Fruit fly (Drosophila melanogaster) whole organism: ENCODE results near the gene Enoph.

Experiments used
- CG8478 ChIP-seq: fragments of >200 bp; optimal IDR thresholded peaks from 2 replicates; lab custom pipeline; 2018; ENCODE audit warnings: inconsistent platforms
- Dll ChIP-seq: fragments of >200 bp; optimal IDR thresholded peaks from 2 replicates; lab custom pipeline; 2017
- EcR ChIP-seq, 2 experiments: fragments of >200 bp; optimal IDR thresholded peaks; 2 replicates each; lab custom pipeline; 2017; ENCODE audit warnings: missing biosample characterization in 2 of 2, missing genetic modification characterization in 2 of 2, missing genetic modification reagents in 2 of 2
- pan ChIP-seq: fragments of >200 bp; optimal IDR thresholded peaks from 2 replicates; lab custom pipeline; 2017
- psq ChIP-seq: fragments of >200 bp; optimal IDR thresholded peaks from 2 replicates; lab custom pipeline; 2017
- usp ChIP-seq: fragments of >200 bp; optimal IDR thresholded peaks from 2 replicates; lab custom pipeline; 2017; ENCODE audit warnings: missing biosample characterization, missing genetic modification characterization, mixed read lengths

Enoph gene

DNA sequence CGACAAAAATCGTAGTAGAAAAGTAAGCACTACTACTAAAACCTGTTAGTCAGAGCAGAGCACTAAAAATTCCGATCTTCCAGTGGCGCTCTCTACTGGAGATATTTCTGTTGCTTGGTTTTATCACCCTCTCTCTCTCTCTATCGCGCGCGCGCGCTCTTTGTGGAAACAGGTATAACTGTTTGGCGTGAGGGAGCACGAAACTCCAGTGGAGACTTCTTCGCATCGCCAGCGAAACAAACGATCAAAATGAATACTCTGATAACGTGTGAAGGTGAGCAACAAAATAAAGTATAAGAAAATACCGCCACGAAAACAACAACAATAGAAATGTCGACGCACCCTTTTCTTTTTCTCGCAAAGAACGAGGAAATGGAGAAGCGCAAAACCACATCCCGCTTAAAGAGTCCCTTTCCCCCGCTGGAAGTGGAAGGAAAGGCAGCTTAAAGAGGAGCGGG lies 40.1 kb downstream of the Enoph start:
- no peak for TF ChIP-seq Dll (lab: Kevin White, UChicago)
- TF ChIP-seq pan: no peak
- TF ChIP-seq CG8478: no peak
- no peak for TF ChIP-seq psq (lab: Kevin White, UChicago)
- TF ChIP-seq EcR (GFP tag; optimal IDR thresholded peaks at IDR 0.05; lab: Kevin White, UChicago): no peak
- no peak for TF ChIP-seq usp (GFP tag; lab: Kevin White, UChicago)

DNA sequence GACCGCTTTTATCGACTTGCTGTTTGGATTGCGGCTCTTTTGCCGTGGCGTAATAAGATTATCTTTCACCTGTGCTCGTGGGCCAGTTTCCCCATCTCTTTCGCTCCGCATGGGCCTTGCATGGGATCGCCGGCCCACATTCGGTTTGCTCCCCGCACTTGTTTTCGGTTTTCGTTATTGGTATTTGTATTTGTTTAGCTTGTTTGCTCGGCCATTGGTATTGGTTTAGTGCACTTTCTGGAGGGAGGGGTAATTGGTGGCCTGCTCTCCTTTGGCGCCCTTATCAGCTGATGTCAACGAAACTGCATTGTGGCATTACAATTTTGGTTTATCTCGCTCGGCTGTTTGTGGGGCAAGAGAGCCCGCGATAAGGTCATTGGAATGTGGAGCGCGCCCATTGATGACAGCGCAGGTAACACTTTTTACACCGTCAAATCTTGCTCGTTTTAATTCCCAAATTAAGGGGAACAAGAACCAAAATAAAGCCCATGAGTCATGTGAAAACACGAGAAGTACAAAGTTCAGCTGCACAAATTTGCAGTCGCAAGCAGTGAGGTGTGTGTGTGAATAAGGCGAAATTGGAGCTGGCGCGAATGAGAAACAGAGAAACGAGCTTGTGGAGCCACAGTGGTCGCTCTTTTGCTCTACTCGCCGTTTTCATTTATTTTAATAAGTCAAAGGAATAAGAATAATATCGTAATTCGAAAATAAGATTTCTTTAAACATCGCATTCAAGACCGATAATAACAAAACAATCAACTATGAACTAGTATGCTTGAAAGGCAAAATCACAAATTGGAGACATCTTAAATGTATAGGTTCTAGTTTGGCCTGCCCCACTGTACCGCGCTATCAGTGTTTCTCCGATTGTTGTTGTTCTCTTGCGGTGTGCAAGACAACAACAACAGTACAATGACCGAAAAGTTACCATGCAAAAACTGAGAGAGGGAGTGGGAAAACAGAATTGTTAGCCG lies 40.9 kb downstream of the Enoph start:
- no peak for TF ChIP-seq usp (GFP tag; lab: Kevin White, UChicago)
- peak in 1 of 2 experiments; percentile 30 for TF ChIP-seq EcR (GFP tag; optimal IDR thresholded peaks at IDR 0.05; lab: Kevin White, UChicago)
- no peak for TF ChIP-seq pan
- no peak for TF ChIP-seq CG8478

DNA sequence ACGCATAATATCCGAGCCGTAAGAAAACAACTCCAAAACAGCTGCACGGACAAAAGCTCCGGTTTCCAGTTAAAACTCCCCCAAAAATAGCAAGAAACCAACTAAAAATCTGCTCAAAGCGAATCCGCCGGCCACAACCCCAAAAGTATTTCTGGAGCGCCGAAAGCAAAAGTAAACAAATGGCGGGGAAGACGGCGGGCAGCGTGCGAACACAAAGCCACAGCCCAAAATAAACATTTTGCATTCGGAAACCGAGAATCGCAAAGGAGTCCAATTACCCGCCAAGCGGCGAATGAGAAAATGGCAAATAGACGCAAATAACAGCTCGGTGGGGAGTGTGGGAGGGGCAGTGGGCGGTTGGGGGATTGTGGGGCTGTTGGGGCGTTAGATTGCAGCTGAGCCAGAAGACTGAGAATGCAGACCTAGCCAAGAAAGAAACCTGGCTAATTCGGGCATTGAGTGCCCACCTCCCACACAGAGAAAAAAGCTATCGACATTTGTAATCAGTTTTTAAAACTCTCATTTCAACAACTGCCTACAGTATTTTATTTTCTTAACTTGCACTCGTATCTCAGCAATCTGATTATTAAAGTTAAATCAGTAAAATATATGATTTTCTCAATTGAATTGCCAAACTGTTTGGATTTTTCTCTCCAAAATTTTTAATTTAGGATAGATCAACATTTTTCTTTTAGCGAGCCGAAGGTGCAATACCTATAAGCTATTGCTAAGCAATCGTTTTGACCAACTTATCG lies 42.1 kb downstream of the Enoph start:
- TF ChIP-seq usp (GFP tag; lab: Kevin White, UChicago): no peak
- no peak for TF ChIP-seq EcR (GFP tag; optimal IDR thresholded peaks at IDR 0.05; lab: Kevin White, UChicago)
- no peak for TF ChIP-seq psq (lab: Kevin White, UChicago)
- TF ChIP-seq CG8478: no peak
- no peak for TF ChIP-seq Dll (lab: Kevin White, UChicago)
- no peak for TF ChIP-seq pan

DNA sequence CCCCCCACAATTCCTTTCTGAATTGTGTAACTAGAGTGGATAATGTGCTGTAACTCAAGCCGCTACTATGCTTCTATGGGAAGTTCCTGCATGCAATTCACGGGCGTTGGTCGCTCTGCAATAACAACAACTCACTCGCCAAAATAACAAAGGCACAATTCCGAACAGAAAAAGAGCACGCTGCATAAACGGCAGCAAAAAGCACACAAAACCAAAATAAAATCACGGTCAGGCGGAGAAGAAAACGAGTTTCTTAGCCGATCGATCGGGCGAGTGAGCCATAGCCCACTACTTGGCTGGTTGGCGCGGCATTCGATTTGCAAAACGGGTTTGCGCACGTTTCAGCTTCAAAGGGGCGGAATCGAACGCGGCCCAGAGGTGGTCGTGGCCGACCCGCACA lies 43.2 kb downstream of the Enoph start:
- no peak for TF ChIP-seq pan
- TF ChIP-seq Dll (lab: Kevin White, UChicago): no peak
- no peak for TF ChIP-seq EcR (GFP tag; optimal IDR thresholded peaks at IDR 0.05; lab: Kevin White, UChicago)
- no peak for TF ChIP-seq usp (GFP tag; lab: Kevin White, UChicago)
- TF ChIP-seq psq (lab: Kevin White, UChicago): no peak
- no peak for TF ChIP-seq CG8478

DNA sequence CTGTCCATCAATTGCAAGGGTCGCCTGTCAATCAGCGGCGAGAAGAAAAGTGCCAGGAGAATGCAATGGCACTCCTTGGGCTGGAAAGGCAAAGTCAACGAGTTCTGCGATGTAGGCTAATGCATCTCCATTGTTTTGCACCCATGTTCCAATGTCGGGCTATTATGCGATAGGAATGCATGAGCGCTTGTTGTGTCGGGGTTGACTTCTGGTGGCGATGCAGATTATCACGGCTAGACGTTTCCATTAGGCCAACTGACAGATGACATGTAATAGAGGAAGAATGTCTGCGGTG lies 43.8 kb downstream of the Enoph start:
- TF ChIP-seq CG8478: no peak
- no peak for TF ChIP-seq EcR (GFP tag; optimal IDR thresholded peaks at IDR 0.05; lab: Kevin White, UChicago)
- no peak for TF ChIP-seq Dll (lab: Kevin White, UChicago)
- TF ChIP-seq psq (lab: Kevin White, UChicago): no peak
- TF ChIP-seq pan: no peak
- TF ChIP-seq usp (GFP tag; lab: Kevin White, UChicago): no peak

DNA sequence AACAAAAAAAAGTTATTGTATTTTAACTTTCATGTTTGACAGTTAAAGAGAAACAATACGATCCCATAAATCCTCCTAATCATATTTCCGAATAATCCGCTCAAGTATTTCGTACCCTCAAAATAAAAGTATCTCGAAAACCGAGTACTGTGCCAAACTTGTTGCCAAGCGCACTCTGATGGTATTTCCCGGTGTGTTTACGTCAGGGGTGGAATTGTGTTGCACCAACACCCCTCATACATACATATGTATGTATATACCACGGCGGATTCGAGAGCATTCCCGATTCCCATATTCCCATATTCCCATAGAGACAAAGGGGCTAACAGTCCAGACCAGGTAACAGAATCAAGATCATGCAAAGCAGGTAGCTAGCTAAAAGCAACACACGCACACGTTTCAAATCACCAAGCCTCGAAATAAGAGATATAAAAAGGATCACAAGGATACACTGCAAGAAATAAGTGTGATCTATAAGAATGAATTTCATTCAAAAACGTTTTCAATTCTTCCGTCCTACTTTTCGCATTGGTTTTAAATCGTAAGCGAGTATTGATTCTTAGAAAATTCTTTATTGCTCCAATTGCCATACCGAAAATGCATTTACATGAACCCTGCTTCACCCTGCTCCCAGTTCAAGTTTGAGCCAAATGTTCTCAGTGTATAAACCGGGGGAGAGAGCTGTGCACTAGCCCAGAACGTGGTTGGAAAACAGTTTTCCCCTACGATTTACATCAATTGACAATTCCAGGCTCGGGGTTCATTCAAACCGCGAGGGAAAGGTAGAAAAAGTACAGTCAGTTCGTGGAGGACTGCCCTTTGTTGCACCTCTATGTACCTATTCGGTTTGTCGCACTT lies 44.4 kb downstream of the Enoph start:
- TF ChIP-seq pan (no peak), CG8478 (no peak), psq (lab: Kevin White, UChicago) (no peak), Dll (lab: Kevin White, UChicago) (no peak), usp (GFP tag; lab: Kevin White, UChicago) (no peak), EcR (GFP tag; optimal IDR thresholded peaks at IDR 0.05; lab: Kevin White, UChicago) (no peak)

DNA sequence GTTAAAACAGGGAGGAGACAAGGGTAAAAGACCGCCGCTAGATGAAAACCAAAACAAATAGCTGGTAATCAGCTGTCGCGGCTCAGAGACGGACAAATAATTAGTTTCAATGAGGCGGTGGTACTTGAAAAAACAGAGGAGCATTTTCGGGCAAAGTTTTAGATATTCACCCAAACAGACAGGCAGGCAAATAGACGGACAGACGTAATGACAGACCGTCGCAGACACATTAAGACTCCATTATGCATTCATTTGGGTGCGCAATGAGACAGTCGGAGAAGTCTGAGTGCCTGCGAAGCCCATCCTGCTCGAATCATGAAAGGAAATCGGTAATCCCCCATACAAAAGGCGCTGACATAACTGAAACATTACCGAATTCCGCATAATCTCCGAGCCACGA lies 45.1 kb downstream of the Enoph start:
- no peak for TF ChIP-seq psq (lab: Kevin White, UChicago)
- no peak for TF ChIP-seq EcR (GFP tag; optimal IDR thresholded peaks at IDR 0.05; lab: Kevin White, UChicago)
- TF ChIP-seq Dll (lab: Kevin White, UChicago): no peak
- no peak for TF ChIP-seq pan
- no peak for TF ChIP-seq CG8478
- TF ChIP-seq usp (GFP tag; lab: Kevin White, UChicago): no peak

DNA sequence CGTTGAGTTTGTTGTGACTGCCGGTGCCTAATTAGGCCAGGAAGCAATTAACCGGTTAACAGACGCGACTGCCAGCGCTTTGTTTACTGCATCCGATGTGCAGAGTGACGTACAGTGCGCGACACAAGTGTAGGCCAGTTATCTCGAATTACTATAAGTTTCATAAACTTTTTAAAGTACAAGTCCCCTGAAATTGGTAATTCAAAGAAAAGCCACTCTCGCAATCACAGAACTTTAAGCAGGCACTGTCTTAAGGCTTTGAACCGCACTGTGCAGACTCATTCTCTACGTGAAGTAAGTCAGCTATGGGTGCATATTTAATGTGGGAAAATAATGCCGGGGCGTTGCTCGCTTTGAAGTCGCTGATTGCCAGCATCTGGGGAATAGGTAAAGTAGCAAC lies 47.0 kb downstream of the Enoph start:
- TF ChIP-seq EcR (GFP tag; optimal IDR thresholded peaks at IDR 0.05; lab: Kevin White, UChicago) (no peak), Dll (lab: Kevin White, UChicago) (no peak), usp (GFP tag; lab: Kevin White, UChicago) (no peak), CG8478 (no peak), pan (no peak), psq (lab: Kevin White, UChicago) (no peak)

DNA sequence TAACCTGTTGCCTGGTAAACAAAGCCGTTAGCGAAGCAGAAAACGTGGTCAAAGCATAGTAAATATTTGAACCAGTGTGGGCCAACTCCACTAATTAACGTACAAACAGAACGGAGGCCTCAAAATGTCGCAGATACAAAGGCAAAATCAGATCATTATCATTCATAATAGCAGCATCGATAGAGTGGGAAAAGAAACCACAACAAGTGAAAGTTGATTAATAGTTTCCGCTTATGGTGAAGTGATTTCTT lies 48.4 kb downstream of the Enoph start:
- TF ChIP-seq psq (lab: Kevin White, UChicago) (no peak), usp (GFP tag; lab: Kevin White, UChicago) (no peak)

DNA sequence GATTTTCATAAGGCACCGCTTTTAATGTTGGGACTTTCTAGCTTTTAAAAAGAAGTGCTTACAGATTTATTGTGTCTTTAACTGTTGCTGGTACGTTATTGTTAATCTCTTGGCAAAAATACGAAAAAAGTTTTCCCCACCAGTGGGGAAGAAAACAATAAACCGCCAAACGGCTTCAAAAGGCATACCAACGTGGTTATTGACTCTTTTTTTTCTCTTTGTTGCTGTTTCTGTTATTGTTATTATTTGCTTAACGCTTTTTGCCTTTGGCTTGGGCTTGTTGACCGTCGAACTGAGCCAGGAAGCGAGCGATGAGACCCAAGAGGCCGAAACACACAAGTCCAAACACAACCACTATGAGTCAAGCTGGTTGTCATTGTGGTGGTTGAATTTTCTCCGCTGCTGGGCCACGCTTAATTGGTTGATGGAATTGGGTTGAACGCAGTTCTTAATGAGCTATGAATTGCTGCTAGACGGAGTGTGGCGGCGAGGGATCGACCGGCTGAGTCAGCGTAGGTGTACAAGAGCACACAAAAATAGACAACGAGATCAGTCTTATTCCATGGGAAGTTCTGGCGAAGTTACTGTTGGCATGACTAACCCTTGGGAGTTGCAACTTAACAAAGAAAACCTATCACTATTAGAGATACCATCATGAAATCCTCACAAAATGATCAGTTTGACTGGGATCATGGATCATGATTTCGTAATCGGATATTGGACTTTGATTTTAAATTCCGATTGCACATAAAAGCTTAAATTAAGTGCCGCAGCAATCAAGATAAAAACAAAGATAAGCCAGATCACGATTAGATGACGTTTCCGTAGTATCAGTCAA lies 49.0 kb downstream of the Enoph start:
- TF ChIP-seq usp (GFP tag; lab: Kevin White, UChicago): no peak
- no peak for TF ChIP-seq psq (lab: Kevin White, UChicago)
- no peak for TF ChIP-seq CG8478
- no peak for TF ChIP-seq pan
- TF ChIP-seq EcR (GFP tag; optimal IDR thresholded peaks at IDR 0.05; lab: Kevin White, UChicago): no peak
- no peak for TF ChIP-seq Dll (lab: Kevin White, UChicago)
